Fruit fly (Drosophila melanogaster): ENCODE measurements around the gene Nlp.

The Nlp gene

dm6 chr3R:30052455-30053046, 48.0 kb downstream of the Nlp start, which contains the start of gene Jasper (continued):
- TF ChIP-seq vfl (GFP tag; optimal IDR thresholded peaks at IDR 0.05): peak; percentile 31
- peak; percentile 100 for TF ChIP-seq Dp (GFP tag; optimal IDR thresholded peaks at IDR 0.05)
- peak; percentile 55 for TF ChIP-seq Rfx (GFP tag; IDR thresholded peaks at IDR 0.05)
- peak; percentile 33 for TF ChIP-seq Antp (GFP tag; optimal IDR thresholded peaks at IDR 0.05)
- TF ChIP-seq twi (tag; optimal IDR thresholded peaks at IDR 0.05): no peak
- no peak for TF ChIP-seq CG1832 (GFP tag; optimal IDR thresholded peaks at IDR 0.05)
- peak; percentile 58 for TF ChIP-seq CG13624 (GFP tag; optimal IDR thresholded peaks at IDR 0.05)
- TF ChIP-seq pan (optimal IDR thresholded peaks at IDR 0.05): no peak
- TF ChIP-seq pan (GFP tag; optimal IDR thresholded peaks at IDR 0.05 in 1 of 2, IDR thresholded peaks at IDR 0.05 in 1 of 2): no peak
- peak; percentile 59 for TF ChIP-seq CG3995 (GFP tag; optimal IDR thresholded peaks at IDR 0.05)
- peak; percentile 10 for TF ChIP-seq NfI (GFP tag; optimal IDR thresholded peaks at IDR 0.05)
- TF ChIP-seq ssp (GFP tag; IDR thresholded peaks at IDR 0.05): no peak
- peak; percentile 52 for TF ChIP-seq CG17829 (tag; optimal IDR thresholded peaks at IDR 0.05)
- TF ChIP-seq CG16813 (GFP tag; IDR thresholded peaks at IDR 0.05; ENCODE audit: partially characterized antibody): 0 out of 3 replicates have a peak, but pooled peaks have one; percentile 42
- peak; percentile 16 for TF ChIP-seq pfk (GFP tag; optimal IDR thresholded peaks at IDR 0.05)
- peak; percentile 59 for TF ChIP-seq CG6791 (GFP tag; IDR thresholded peaks at IDR 0.05; ENCODE audit: partially characterized antibody)
- peak; percentile 70 for TF ChIP-seq CG4617 (GFP tag; optimal IDR thresholded peaks at IDR 0.05; ENCODE audit: borderline replicate concordance)
- peak; percentile 100 for TF ChIP-seq her (GFP tag; optimal IDR thresholded peaks at IDR 0.05)
- peak; percentile 43 for TF ChIP-seq nom (GFP tag; optimal IDR thresholded peaks at IDR 0.05)
- peak; percentile 88 for TF ChIP-seq CG4360 (GFP tag; IDR thresholded peaks at IDR 0.05)
- peak in 1 of 2 experiments; percentile 40 for TF ChIP-seq dpn (GFP tag; optimal IDR thresholded peaks at IDR 0.05)
- no peak for TF ChIP-seq Atf3 (GFP tag; optimal IDR thresholded peaks at IDR 0.05)
- TF ChIP-seq YL-1 (GFP tag; optimal IDR thresholded peaks at IDR 0.05): peak; percentile 71

dm6 chr3R:30055915-30056544, 51.4 kb downstream of the Nlp start, which contains the start of the genes Rpp14b and spn-A:
TSS of gene Rpp14b (plus strand) at chr3R:30055957.
TSS of gene spn-A (minus strand) at chr3R:30056037.
- TF ChIP-seq lmd (GFP tag; IDR thresholded peaks at IDR 0.05): peak; percentile 29; the same call in 1 of the 2 replicates
- TF ChIP-seq Ravus (GFP tag; IDR thresholded peaks at IDR 0.05): no peak
- no peak for TF ChIP-seq CG4617 (GFP tag; optimal IDR thresholded peaks at IDR 0.05; ENCODE audit: borderline replicate concordance)
- no peak for TF ChIP-seq Trl (optimal IDR thresholded peaks at IDR 0.05)
- TF ChIP-seq Trl (GFP tag; optimal IDR thresholded peaks at IDR 0.05): no peak
- TF ChIP-seq lilli (GFP tag; optimal IDR thresholded peaks at IDR 0.05): peak; percentile 37
- TF ChIP-seq CG8765 (GFP tag; IDR thresholded peaks at IDR 0.05): no peak
- TF ChIP-seq CG5180 (GFP tag; optimal IDR thresholded peaks at IDR 0.05): no peak
- TF ChIP-seq Chrac-16 (GFP tag; optimal IDR thresholded peaks at IDR 0.05): peak; percentile 7
- peak; percentile 41 for TF ChIP-seq Dp (GFP tag; optimal IDR thresholded peaks at IDR 0.05)
- peak; percentile 25 for TF ChIP-seq HmgZ (tag; optimal IDR thresholded peaks at IDR 0.05)
- peak; percentile 19 for TF ChIP-seq CG1602 (GFP tag; optimal IDR thresholded peaks at IDR 0.05)
- no peak for TF ChIP-seq CG5245 (GFP tag; optimal IDR thresholded peaks at IDR 0.05)
- peak; percentile 17 for TF ChIP-seq CG16815 (GFP tag; optimal IDR thresholded peaks at IDR 0.05)
- peak; percentile 33 for TF ChIP-seq BEAF-32 (GFP tag; optimal IDR thresholded peaks at IDR 0.05)
- no peak for TF ChIP-seq bsh (GFP tag; optimal IDR thresholded peaks at IDR 0.05)
- TF ChIP-seq Drgx (GFP tag; IDR thresholded peaks at IDR 0.05): 0 out of 2 replicates have a peak, but pooled peaks have one; percentile 25
- TF ChIP-seq MESR4 (GFP tag; optimal IDR thresholded peaks at IDR 0.05): peak; percentile 48
- TF ChIP-seq CG33213 (GFP tag; optimal IDR thresholded peaks at IDR 0.05): no peak
- TF ChIP-seq CG10366 (GFP tag; IDR thresholded peaks at IDR 0.05): peak; percentile 43; the same call in 1 of the 2 replicates
- peak; percentile 81 for TF ChIP-seq Ets65A (GFP tag)
- TF ChIP-seq CG9932 (GFP tag; IDR thresholded peaks at IDR 0.05): peak; percentile 71
- TF ChIP-seq slp2 (GFP tag; optimal IDR thresholded peaks at IDR 0.05): no peak
- no peak for TF ChIP-seq CG18011 (GFP tag; optimal IDR thresholded peaks at IDR 0.05)
- no peak for TF ChIP-seq ac (GFP tag; optimal IDR thresholded peaks at IDR 0.05)
- TF ChIP-seq phol (tag; optimal IDR thresholded peaks at IDR 0.05): peak; percentile 11
- 0 out of 2 replicates have a peak, but pooled peaks have one; percentile 4 for TF ChIP-seq CG5953 (GFP tag; IDR thresholded peaks at IDR 0.05)
- TF ChIP-seq Abd-B (GFP tag; optimal IDR thresholded peaks at IDR 0.05): no peak

Measured in whole organism, embryonic.